Worm (Caenorhabditis elegans) whole organism, mixed stage, embryonic: ENCODE measurements around the gene F16G10.6.

Experiments
- ces-1 ChIP-seq: fragments of 150-350 bp; optimal IDR thresholded peaks from 2 replicates; lab custom pipeline; 2014; ENCODE audit warnings: missing biosample characterization, missing genetic modification reagents, missing genetic modification characterization
- elt-1 ChIP-seq: sonication (generic microtip); optimal IDR thresholded peaks from 2 replicates; lab custom pipeline; 2017; ENCODE audit warnings: missing genetic modification characterization, mild to moderate bottlenecking, missing compliant biosample characterization, antibody characterized with exemption, moderate library complexity, borderline replicate concordance; ENCODE audit not compliant: insufficient read depth
- elt-3 ChIP-seq: fragments of 150-350 bp; optimal IDR thresholded peaks from 2 replicates; lab custom pipeline; 2014; ENCODE audit warnings: missing biosample characterization, missing genetic modification characterization
- mls-2 ChIP-seq: sonication (generic microtip); optimal IDR thresholded peaks from 2 replicates; lab custom pipeline; 2016; ENCODE audit warnings: mild to moderate bottlenecking, missing genetic modification characterization, moderate library complexity, missing compliant biosample characterization
- nhr-237 ChIP-seq: fragments of 150-350 bp; optimal IDR thresholded peaks from 2 replicates; lab custom pipeline; 2014; ENCODE audit warnings: missing biosample characterization, missing genetic modification characterization
- nhr-28 ChIP-seq: fragments of 150-350 bp; optimal IDR thresholded peaks from 2 replicates; lab custom pipeline; 2014; ENCODE audit warnings: missing biosample characterization, missing genetic modification characterization
- pha-4 ChIP-seq: fragments of 150-350 bp; optimal IDR thresholded peaks from 2 replicates; lab custom pipeline; 2018; ENCODE audit warnings: missing biosample characterization, missing genetic modification reagents, missing genetic modification characterization
- unc-62 ChIP-seq: fragments of 150-350 bp; optimal IDR thresholded peaks from 2 replicates; lab custom pipeline; 2014; ENCODE audit warnings: missing biosample characterization, missing genetic modification reagents, missing genetic modification characterization
- ztf-11 ChIP-seq: fragments of 150-350 bp; optimal IDR thresholded peaks from 2 replicates; lab custom pipeline; 2014; ENCODE audit warnings: missing biosample characterization, missing genetic modification characterization

ce11 chrII:2372090-2372489, 5.6 kb downstream of the F16G10.6 start, which contains the start of gene F16G10.3:
- TF ChIP-seq nhr-28 (tag; lab: Kevin White, UChicago) = no peak
- TF ChIP-seq elt-3 = no peak
- no peak for TF ChIP-seq ztf-11
- no peak for TF ChIP-seq ces-1 (GFP tag; lab: Kevin White, UChicago)
- no peak for TF ChIP-seq nhr-237 (tag; lab: Kevin White, UChicago)
- no peak for TF ChIP-seq mls-2
- TF ChIP-seq unc-62 (GFP tag; lab: Kevin White, UChicago) = no peak
- no peak for TF ChIP-seq elt-1 (tag; lab: Kevin White, UChicago)
- TF ChIP-seq pha-4 (tag; lab: Kevin White, UChicago) = no peak
